Worm (Caenorhabditis elegans): Measurements from ENCODE around the gene lin-14.

lin-14 gene

DNA sequence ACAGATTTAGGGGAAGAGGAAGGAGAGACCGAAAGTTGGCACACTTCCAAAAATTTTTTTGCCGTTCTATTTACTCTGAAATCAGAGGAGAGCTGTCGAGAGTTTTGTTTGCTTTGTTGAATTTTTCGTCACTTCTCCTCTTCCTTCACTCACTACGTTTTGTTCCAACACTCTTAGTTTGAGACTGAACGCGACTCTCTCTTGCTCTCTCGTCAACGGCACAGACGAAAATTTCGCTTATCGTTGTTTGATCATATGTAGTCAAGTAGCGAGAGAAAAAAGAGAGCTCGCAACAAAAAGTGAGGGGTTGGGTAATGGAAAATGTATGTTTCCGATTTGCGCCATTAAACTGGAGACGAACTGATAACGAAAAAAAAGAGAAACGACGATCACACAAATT lies 17.3 kb downstream of the lin-14 start:
- TF ChIP-seq pha-4 (tag; optimal IDR thresholded peaks at IDR 0.05) (no peak), elt-2 (tag; optimal IDR thresholded peaks at IDR 0.05) (peak; percentile 37)

DNA sequence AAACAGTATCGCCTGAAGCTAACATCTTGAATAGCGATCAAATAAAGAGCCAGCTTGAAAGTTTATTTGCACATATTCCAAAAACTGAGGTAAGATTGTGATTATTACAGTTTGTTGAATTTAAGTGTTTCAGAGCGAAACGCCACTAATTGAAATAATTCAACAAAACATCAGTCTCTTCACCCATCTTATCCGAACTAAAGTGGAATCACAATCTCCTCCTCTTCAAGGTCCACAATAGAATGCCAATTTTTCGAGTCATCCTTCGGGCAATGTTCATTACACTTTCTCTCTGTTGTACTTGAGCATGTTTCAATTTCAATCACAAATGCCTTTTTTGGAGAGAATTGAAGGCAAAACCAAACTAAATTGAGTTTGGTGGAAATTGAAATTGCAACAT lies 18.7 kb downstream of the lin-14 start:
- TF ChIP-seq fkh-6 (tag; optimal IDR thresholded peaks at IDR 0.05) (no peak), hlh-8 (tag; optimal IDR thresholded peaks at IDR 0.05) (no peak), eyg-1 (tag; optimal IDR thresholded peaks at IDR 0.05) (no peak), hlh-15 (tag; optimal IDR thresholded peaks at IDR 0.05) (no peak), pat-9 (tag; optimal IDR thresholded peaks at IDR 0.05) (no peak), lin-11 (tag; optimal IDR thresholded peaks at IDR 0.05) (no peak), pqm-1 (tag; optimal IDR thresholded peaks at IDR 0.05) (no peak), C08G9.2 (tag; optimal IDR thresholded peaks at IDR 0.05) (no peak), unc-42 (tag; optimal IDR thresholded peaks at IDR 0.05) (no peak), ceh-2 (tag; optimal IDR thresholded peaks at IDR 0.05) (no peak), ama-1 (optimal IDR thresholded peaks at IDR 0.05) (no peak), hlh-30 (tag; optimal IDR thresholded peaks at IDR 0.05; ENCODE audit: insufficient read depth) (no peak), ceh-34 (tag; optimal IDR thresholded peaks at IDR 0.05) (no peak), ets-4 (tag; optimal IDR thresholded peaks at IDR 0.05) (no peak), zip-5 (tag; optimal IDR thresholded peaks at IDR 0.05) (no peak), dmd-4 (tag; optimal IDR thresholded peaks at IDR 0.05; ENCODE audit: borderline replicate concordance) (no peak)

DNA sequence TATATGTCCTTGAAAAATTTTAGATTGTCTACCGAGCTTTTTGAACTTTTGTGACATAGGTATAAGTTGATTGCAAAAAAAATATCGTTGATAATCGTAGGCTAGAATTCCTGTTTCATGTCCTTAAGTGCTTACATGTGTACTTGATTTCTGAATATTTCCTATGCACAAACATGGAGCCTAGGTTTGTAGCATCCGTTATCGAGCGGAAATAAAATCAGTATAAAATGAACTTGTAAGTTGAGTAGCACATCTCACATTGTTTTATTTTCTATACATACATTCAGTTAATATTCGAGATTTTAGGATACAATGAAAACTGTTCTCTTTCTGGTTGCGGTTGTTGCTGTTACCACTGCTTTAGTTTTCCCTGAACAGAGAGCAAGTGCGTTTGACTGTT lies 22.1 kb downstream of the lin-14 start, which contains the start of gene spp-9:
Gene spp-9, plus strand, starts transcription at position 301 of the 400 bp plus-strand sequence.
- TF ChIP-seq ref-2 (tag; optimal IDR thresholded peaks at IDR 0.05) (no peak), lim-6 (tag; optimal IDR thresholded peaks at IDR 0.05) (no peak), ceh-31 (tag; optimal IDR thresholded peaks at IDR 0.05) (no peak), tbx-7 (tag; optimal IDR thresholded peaks at IDR 0.05) (no peak), ceh-24 (tag; optimal IDR thresholded peaks at IDR 0.05) (no peak)

DNA sequence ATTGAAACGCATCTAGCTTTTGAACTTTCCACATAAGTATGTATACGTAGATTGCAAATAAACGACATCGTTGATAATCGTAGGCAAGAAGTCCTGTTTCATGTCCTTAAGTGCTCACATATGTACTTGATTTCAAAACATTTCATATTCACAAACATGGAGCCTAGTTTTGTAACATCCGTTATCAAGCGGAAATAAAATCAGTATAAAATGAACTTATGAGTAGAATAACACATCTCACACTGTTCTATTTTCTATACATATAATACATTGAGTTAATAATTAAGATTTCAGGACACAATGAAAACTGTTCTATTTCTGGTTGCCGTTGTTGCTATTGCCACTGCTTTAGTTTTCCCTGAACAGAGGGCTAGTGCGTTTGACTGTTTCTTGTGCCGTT lies 24.5 kb downstream of the lin-14 start, which contains the start of gene spp-21:
Gene spp-21, plus strand, starts transcription at position 301 of the 400 bp plus-strand sequence.
- TF ChIP-seq hlh-13 (GFP tag; optimal IDR thresholded peaks at IDR 0.05) (no peak), madf-2 (tag; optimal IDR thresholded peaks at IDR 0.05) (no peak), ceh-34 (tag; optimal IDR thresholded peaks at IDR 0.05) (no peak), dmd-4 (tag; optimal IDR thresholded peaks at IDR 0.05; ENCODE audit: borderline replicate concordance) (no peak), ceh-22 (tag; optimal IDR thresholded peaks at IDR 0.05) (no peak), zip-5 (tag; optimal IDR thresholded peaks at IDR 0.05) (no peak), K02D7.2 (tag; optimal IDR thresholded peaks at IDR 0.05) (no peak)

DNA sequence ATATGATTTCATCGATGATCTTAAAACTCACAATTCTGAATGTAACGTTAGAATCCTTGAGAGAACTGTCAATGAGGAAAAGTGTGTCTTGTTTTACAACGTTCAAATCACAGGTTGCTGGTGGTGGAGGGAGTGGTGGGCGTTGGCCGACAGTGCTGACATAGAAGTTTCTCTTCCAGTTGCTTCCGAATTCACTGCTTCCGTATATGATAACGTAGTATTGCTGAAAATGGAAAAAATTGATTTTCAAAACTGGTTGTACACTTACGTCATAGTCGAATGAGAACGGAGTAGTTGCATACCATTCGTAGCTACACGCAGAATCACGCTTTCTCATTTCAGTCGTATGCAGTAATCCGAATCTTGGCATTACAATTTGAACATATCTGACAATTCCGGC lies 26.5 kb downstream of the lin-14 start:
- TF ChIP-seq ztf-16 (tag; optimal IDR thresholded peaks at IDR 0.05) (no peak), madf-2 (tag; optimal IDR thresholded peaks at IDR 0.05) (no peak), zip-5 (tag; optimal IDR thresholded peaks at IDR 0.05) (no peak), unc-86 (tag; optimal IDR thresholded peaks at IDR 0.05) (no peak), npax-4 (tag; optimal IDR thresholded peaks at IDR 0.05) (no peak), tbx-7 (tag; optimal IDR thresholded peaks at IDR 0.05) (no peak), eyg-1 (tag; optimal IDR thresholded peaks at IDR 0.05) (no peak)

DNA sequence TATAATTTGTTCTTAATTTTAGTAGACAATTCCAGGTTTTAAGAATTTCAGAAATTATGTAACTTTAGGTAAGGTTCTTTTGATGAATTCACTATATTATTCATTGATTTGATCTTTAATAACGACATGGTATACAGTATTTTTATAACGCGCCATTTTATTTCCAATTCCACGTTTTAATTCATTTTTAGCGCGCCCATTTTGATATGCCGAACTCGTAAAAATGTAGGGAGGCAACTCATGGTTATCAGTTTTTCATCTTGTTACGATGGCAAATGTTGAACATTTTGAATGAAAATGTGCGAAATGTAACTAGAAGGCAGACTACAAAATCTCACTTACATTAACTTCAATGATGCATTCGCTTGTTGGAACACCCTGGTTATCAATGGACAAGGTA lies 33.5 kb downstream of the lin-14 start:
- TF ChIP-seq ceh-22 (tag; optimal IDR thresholded peaks at IDR 0.05) = no peak
- TF ChIP-seq hlh-6 (tag; optimal IDR thresholded peaks at IDR 0.05) = no peak
- TF ChIP-seq hlh-15 (tag; optimal IDR thresholded peaks at IDR 0.05) = no peak
- TF ChIP-seq ceh-18 (tag; optimal IDR thresholded peaks at IDR 0.05) = no peak
- no peak for TF ChIP-seq gmeb-2 (tag; optimal IDR thresholded peaks at IDR 0.05)
- no peak for TF ChIP-seq ahr-1 (tag; optimal IDR thresholded peaks at IDR 0.05)
- TF ChIP-seq eyg-1 (tag; optimal IDR thresholded peaks at IDR 0.05) = no peak
- no peak for TF ChIP-seq odd-2 (tag; optimal IDR thresholded peaks at IDR 0.05)
- TF ChIP-seq zip-5 (tag; optimal IDR thresholded peaks at IDR 0.05) = no peak
- no peak for TF ChIP-seq ref-2 (tag; optimal IDR thresholded peaks at IDR 0.05)
- no peak for TF ChIP-seq fkh-6 (tag; optimal IDR thresholded peaks at IDR 0.05)
- no peak for TF ChIP-seq T23F11.4 (GFP tag; optimal IDR thresholded peaks at IDR 0.05)
- no peak for TF ChIP-seq dmd-4 (tag; optimal IDR thresholded peaks at IDR 0.05; ENCODE audit: borderline replicate concordance)
- no peak for TF ChIP-seq C08G9.2 (tag; optimal IDR thresholded peaks at IDR 0.05)
- no peak for TF ChIP-seq hlh-8 (tag; optimal IDR thresholded peaks at IDR 0.05)
- TF ChIP-seq pha-2 (tag; optimal IDR thresholded peaks at IDR 0.05) = no peak
